Worm (Caenorhabditis elegans) whole organism, L2 larva: ENCODE results near the gene cri-2.

Experiments
- R02D3.7 ChIP-seq: fragments of 150-350 bp; optimal IDR thresholded peaks from 2 replicates; lab custom pipeline; 2014; ENCODE audit warnings: missing biosample characterization, missing genetic modification characterization
- ama-1 ChIP-seq: fragments of 150-350 bp; optimal IDR thresholded peaks from 2 replicates; lab custom pipeline; 2018; ENCODE audit warnings: inconsistent platforms
- elt-3 ChIP-seq: sonication (generic microtip); optimal IDR thresholded peaks from 2 replicates; lab custom pipeline; 2017; ENCODE audit warnings: missing biosample characterization, missing genetic modification characterization
- lin-13 ChIP-seq: fragments of 150-350 bp; optimal IDR thresholded peaks from 2 replicates; lab custom pipeline; 2014; ENCODE audit warnings: missing biosample characterization, missing genetic modification reagents, missing genetic modification characterization
- mdl-1 ChIP-seq, 2 experiments: fragments of 150-350 bp in 1 of 2; sonication (generic microtip) in 1 of 2; optimal IDR thresholded peaks; 2 replicates each; lab custom pipeline; 2017; ENCODE audit warnings: missing biosample characterization in 2 of 2, missing genetic modification characterization in 2 of 2
- skn-1 ChIP-seq: sonication (generic microtip); optimal IDR thresholded peaks from 2 replicates; lab custom pipeline; 2017; ENCODE audit warnings: missing biosample characterization, missing genetic modification characterization
- sma-9 ChIP-seq, 2 experiments: fragments of 150-350 bp in 1 of 2; sonication (generic microtip) in 1 of 2; optimal IDR thresholded peaks; 2 replicates each; lab custom pipeline; 2014 to 2016; ENCODE audit warnings: missing genetic modification characterization in 2 of 2, mild to moderate bottlenecking in 1 of 2, missing biosample characterization in 1 of 2, missing compliant biosample characterization in 1 of 2, missing genetic modification reagents in 1 of 2, moderate library complexity in 1 of 2
- unc-39 ChIP-seq: fragments of 150-350 bp; optimal IDR thresholded peaks from 2 replicates; lab custom pipeline; 2014; ENCODE audit warnings: missing biosample characterization, missing genetic modification characterization
- zag-1 ChIP-seq: fragments of 150-350 bp; optimal IDR thresholded peaks from 2 replicates; lab custom pipeline; 2014; ENCODE audit warnings: missing biosample characterization, missing genetic modification characterization
- ztf-11 ChIP-seq: sonication (generic microtip); optimal IDR thresholded peaks from 2 replicates; lab custom pipeline; 2017; ENCODE audit warnings: missing biosample characterization, missing genetic modification characterization

DNA sequence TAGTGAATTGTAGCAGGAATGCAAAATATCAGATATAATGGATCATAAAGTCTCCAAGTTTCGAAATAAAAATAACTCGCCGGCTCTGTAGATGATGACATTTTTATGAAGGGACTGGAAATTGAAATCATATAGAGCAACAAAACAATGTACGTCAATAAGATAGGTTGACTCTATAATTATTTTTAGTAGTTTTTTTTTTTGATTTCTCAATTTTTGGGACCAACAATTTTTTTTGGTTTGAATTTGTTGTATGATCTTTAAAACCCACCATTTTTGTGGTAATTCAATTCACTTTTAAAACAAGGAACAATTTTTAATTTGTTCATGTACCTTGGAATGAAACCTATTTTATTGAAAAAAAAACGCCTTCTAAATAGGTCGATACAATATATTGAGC is 11.6 kb upstream of the cri-2 start, which contains the start of gene F20D6.12:
- TF ChIP-seq ztf-11 (tag; lab: Kevin White, UChicago) (no peak), elt-3 (tag; lab: Kevin White, UChicago) (no peak), ama-1 (lab: Kevin White, UChicago) (no peak), unc-39 (tag; lab: Kevin White, UChicago) (no peak), R02D3.7 (tag; lab: Kevin White, UChicago) (no peak), lin-13 (GFP tag; lab: Kevin White, UChicago) (no peak), zag-1 (no peak), skn-1 (tag; lab: Kevin White, UChicago) (no peak), sma-9 (GFP tag; optimal IDR thresholded peaks at IDR 0.05; lab: Kevin White, UChicago) (no peak), sma-9 (tag; optimal IDR thresholded peaks at IDR 0.05; lab: Kevin White, UChicago) (no peak), mdl-1 (tag; optimal IDR thresholded peaks at IDR 0.05; lab: Kevin White, UChicago) (no peak)
